Worm (Caenorhabditis elegans) whole organism, late embryonic: ENCODE results near the gene mnm-2.

Experiments used
- C08G9.2 ChIP-seq: sonication (generic microtip); optimal IDR thresholded peaks from 2 replicates; lab custom pipeline; 2016; ENCODE audit warnings: mild to moderate bottlenecking, missing genetic modification characterization, moderate library complexity, missing compliant biosample characterization
- K09A11.1 ChIP-seq: sonication (generic microtip); optimal IDR thresholded peaks from 2 replicates; lab custom pipeline; 2017; ENCODE audit warnings: antibody characterized with exemption, mild to moderate bottlenecking, missing genetic modification characterization, missing compliant biosample characterization; ENCODE audit not compliant: insufficient read depth
- T23F11.4 ChIP-seq: fragments of 200-800 bp; sonication (Bioruptor generic); optimal IDR thresholded peaks from 2 replicates; lab custom pipeline; 2018; ENCODE audit warnings: mild to moderate bottlenecking, missing genetic modification characterization, missing compliant biosample characterization
- Y22D7AL.16 ChIP-seq: sonication (generic microtip); optimal IDR thresholded peaks from 2 replicates; lab custom pipeline; 2016; ENCODE audit warnings: missing genetic modification characterization, missing compliant biosample characterization
- ahr-1 ChIP-seq: sonication (generic microtip); optimal IDR thresholded peaks from 2 replicates; lab custom pipeline; 2016; ENCODE audit warnings: missing genetic modification characterization, missing compliant biosample characterization
- ama-1 ChIP-seq: fragments of 150-350 bp; optimal IDR thresholded peaks from 2 replicates; lab custom pipeline; 2014
- ceh-18 ChIP-seq: sonication (generic microtip); optimal IDR thresholded peaks from 2 replicates; lab custom pipeline; 2016; ENCODE audit warnings: missing genetic modification characterization, missing compliant biosample characterization
- ceh-22 ChIP-seq: sonication (generic microtip); optimal IDR thresholded peaks from 2 replicates; lab custom pipeline; 2017; ENCODE audit warnings: missing biosample characterization, missing genetic modification characterization
- ceh-30 ChIP-seq: fragments of 150-350 bp; optimal IDR thresholded peaks from 2 replicates; lab custom pipeline; 2014; ENCODE audit warnings: missing biosample characterization, missing genetic modification characterization
- ceh-31 ChIP-seq: sonication (generic microtip); optimal IDR thresholded peaks from 2 replicates; lab custom pipeline; 2016; ENCODE audit warnings: missing genetic modification characterization, missing compliant biosample characterization
- ceh-34 ChIP-seq: sonication (generic microtip); optimal IDR thresholded peaks from 2 replicates; lab custom pipeline; 2016; ENCODE audit warnings: mild to moderate bottlenecking, missing genetic modification characterization, missing compliant biosample characterization
- ceh-48 ChIP-seq: sonication (generic microtip); optimal IDR thresholded peaks from 2 replicates; lab custom pipeline; 2016; ENCODE audit warnings: missing genetic modification characterization, inconsistent platforms, missing compliant biosample characterization
- elt-2 ChIP-seq: sonication (generic microtip); optimal IDR thresholded peaks from 2 replicates; lab custom pipeline; 2016; ENCODE audit warnings: missing genetic modification reagents, missing genetic modification characterization, missing compliant biosample characterization
- elt-4 ChIP-seq: sonication (generic microtip); optimal IDR thresholded peaks from 2 replicates; lab custom pipeline; 2016; ENCODE audit warnings: missing genetic modification characterization, missing compliant biosample characterization
- ets-4 ChIP-seq: sonication (generic microtip); optimal IDR thresholded peaks from 2 replicates; lab custom pipeline; 2016; ENCODE audit warnings: missing genetic modification characterization, missing compliant biosample characterization
- gmeb-2 ChIP-seq: sonication (generic microtip); optimal IDR thresholded peaks from 2 replicates; lab custom pipeline; 2016; ENCODE audit warnings: missing genetic modification characterization, inconsistent platforms, missing compliant biosample characterization
- hlh-13 ChIP-seq: fragments of 200-800 bp; sonication (Bioruptor generic); optimal IDR thresholded peaks from 2 replicates; lab custom pipeline; 2018; ENCODE audit warnings: mild to moderate bottlenecking, missing genetic modification characterization, missing compliant biosample characterization
- hlh-15 ChIP-seq: sonication (generic microtip); optimal IDR thresholded peaks from 2 replicates; lab custom pipeline; 2016; ENCODE audit warnings: missing genetic modification characterization, missing compliant biosample characterization
- hlh-6 ChIP-seq: sonication (generic microtip); optimal IDR thresholded peaks from 2 replicates; lab custom pipeline; 2016; ENCODE audit warnings: missing genotype, missing genetic modification characterization, missing compliant biosample characterization
- hlh-8 ChIP-seq: sonication (generic microtip); optimal IDR thresholded peaks from 2 replicates; lab custom pipeline; 2016; ENCODE audit warnings: missing genotype, missing genetic modification characterization, missing compliant biosample characterization
- madf-2 ChIP-seq: sonication (generic microtip); optimal IDR thresholded peaks from 2 replicates; lab custom pipeline; 2017; ENCODE audit warnings: missing genetic modification characterization, missing compliant biosample characterization
- nfya-1 ChIP-seq: sonication (generic microtip); optimal IDR thresholded peaks from 2 replicates; lab custom pipeline; 2017; ENCODE audit warnings: missing genetic modification characterization, mild to moderate bottlenecking, missing compliant biosample characterization, antibody characterized with exemption, moderate library complexity
- nhr-11 ChIP-seq: fragments of 150-350 bp; optimal IDR thresholded peaks from 2 replicates; lab custom pipeline; 2014; ENCODE audit warnings: missing biosample characterization, missing genetic modification characterization
- nhr-232 ChIP-seq: sonication (generic microtip); optimal IDR thresholded peaks from 2 replicates; lab custom pipeline; 2016; ENCODE audit warnings: missing genetic modification characterization, missing compliant biosample characterization
- pat-9 ChIP-seq: fragments of 200-800 bp; sonication (Bioruptor generic); optimal IDR thresholded peaks from 2 replicates; lab custom pipeline; 2018; ENCODE audit warnings: mild to moderate bottlenecking, missing genetic modification characterization, moderate library complexity, missing compliant biosample characterization
- pha-2 ChIP-seq: sonication (generic microtip); optimal IDR thresholded peaks from 2 replicates; lab custom pipeline; 2017; ENCODE audit warnings: mild to moderate bottlenecking, missing genetic modification characterization, missing compliant biosample characterization
- pha-4 ChIP-seq: fragments of 150-350 bp; optimal IDR thresholded peaks from 2 replicates; lab custom pipeline; 2018; ENCODE audit warnings: missing biosample characterization, missing genetic modification reagents, missing genetic modification characterization
- pros-1 ChIP-seq: fragments of 150-350 bp; optimal IDR thresholded peaks from 2 replicates; lab custom pipeline; 2014; ENCODE audit warnings: missing biosample characterization, missing genetic modification reagents, missing genetic modification characterization
- ref-2 ChIP-seq: sonication (generic microtip); optimal IDR thresholded peaks from 2 replicates; lab custom pipeline; 2016; ENCODE audit warnings: missing genetic modification characterization, missing compliant biosample characterization
- sox-2 ChIP-seq: fragments of 200-800 bp; sonication (Bioruptor generic); IDR thresholded peaks from 2 replicates; pipeline ENCODE4 v1.3.6; 2022; ENCODE audit warnings: missing genetic modification reagents, missing genetic modification characterization, missing compliant biosample characterization
- sox-4 ChIP-seq: sonication (generic microtip); optimal IDR thresholded peaks from 2 replicates; lab custom pipeline; 2017; ENCODE audit warnings: mild to moderate bottlenecking, missing genetic modification characterization, inconsistent platforms, missing compliant biosample characterization
- tbx-2 ChIP-seq: sonication (generic microtip); optimal IDR thresholded peaks from 2 replicates; lab custom pipeline; 2016; ENCODE audit warnings: missing genetic modification characterization, missing compliant biosample characterization
- unc-42 ChIP-seq: sonication (generic microtip); optimal IDR thresholded peaks from 2 replicates; lab custom pipeline; 2016; ENCODE audit warnings: missing genotype, missing genetic modification characterization, missing compliant biosample characterization
- unc-55 ChIP-seq: sonication (generic microtip); optimal IDR thresholded peaks from 2 replicates; lab custom pipeline; 2017; ENCODE audit warnings: missing biosample characterization, missing genetic modification reagents, missing genetic modification characterization
- unc-86 ChIP-seq: sonication (generic microtip); optimal IDR thresholded peaks from 2 replicates; lab custom pipeline; 2016; ENCODE audit warnings: missing genetic modification characterization, missing compliant biosample characterization
- zip-5 ChIP-seq: sonication (generic microtip); optimal IDR thresholded peaks from 2 replicates; lab custom pipeline; 2016; ENCODE audit warnings: missing genetic modification characterization, missing compliant biosample characterization

Gene mnm-2

DNA sequence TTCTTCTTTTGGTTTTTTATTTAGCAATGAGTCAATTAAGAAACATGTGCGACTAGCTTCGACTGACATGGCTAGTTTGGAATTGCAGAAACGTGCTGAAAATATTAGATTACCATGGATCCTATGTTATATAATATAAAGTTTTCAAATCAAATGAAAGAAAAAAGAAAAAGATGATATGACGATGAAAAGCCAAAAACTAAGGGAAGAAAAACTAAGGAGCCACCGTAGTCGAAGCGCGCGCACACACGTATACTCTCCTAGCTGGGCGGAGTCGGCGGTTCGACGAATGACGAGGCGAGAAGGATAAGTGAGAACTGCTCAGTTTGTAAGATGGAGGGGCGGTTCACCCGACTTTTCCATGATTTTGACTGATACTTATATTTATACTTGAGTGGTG lies at the start of gene mnm-2:
TSS of gene mnm-2 (minus strand) at position 101 of the 400 bp plus-strand sequence.
- TF ChIP-seq pha-4 (tag; lab: Kevin White, UChicago) (no peak), pha-2 (tag; lab: Kevin White, UChicago) (no peak), elt-2 (no peak), ama-1 (lab: Kevin White, UChicago) (no peak), unc-55 (GFP tag; lab: Kevin White, UChicago) (no peak), hlh-13 (GFP tag; lab: Kevin White, UChicago) (no peak), elt-4 (no peak), ceh-30 (tag; lab: Kevin White, UChicago) (no peak), unc-42 (no peak), K09A11.1 (tag; lab: Kevin White, UChicago) (no peak), ets-4 (tag; lab: Kevin White, UChicago) (no peak), C08G9.2 (tag; lab: Kevin White, UChicago) (no peak), ahr-1 (no peak), unc-86 (no peak), ceh-18 (tag; lab: Kevin White, UChicago) (no peak), T23F11.4 (GFP tag; lab: Kevin White, UChicago) (no peak)

- TF ChIP-seq tbx-2 (no peak), sox-2 (GFP tag; lab: Robert Waterston, UW) (peak; percentile 77; the same call in 1 of the 2 replicates), ceh-31 (tag; lab: Kevin White, UChicago) (peak; percentile 16), Y22D7AL.16 (no peak)
Observed at ce11 chrX:7469907-7470306, 45.2 kb upstream of the mnm-2 start.

DNA sequence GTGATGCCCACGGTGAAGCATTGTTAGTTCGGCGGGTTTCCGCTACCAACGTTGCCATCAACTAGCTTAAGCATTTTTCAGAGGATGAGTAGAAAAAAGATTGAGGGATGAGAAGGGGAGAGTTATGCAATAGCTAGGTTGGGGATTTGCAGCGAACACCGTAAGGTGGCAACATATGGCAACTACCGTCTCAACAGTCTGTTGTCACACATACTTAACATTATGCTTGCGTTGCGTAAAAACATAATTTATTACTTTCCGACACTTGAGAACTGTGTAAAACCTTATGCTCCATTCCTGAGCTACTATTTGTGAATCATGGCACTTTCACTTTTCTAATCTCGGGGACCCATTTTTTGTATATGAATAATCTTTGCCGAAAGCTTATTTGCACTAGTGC lies 42.0 kb upstream of the mnm-2 start:
- TF ChIP-seq ahr-1 (no peak), sox-4 (tag; lab: Kevin White, UChicago) (no peak), nhr-232 (tag; lab: Kevin White, UChicago) (no peak), elt-2 (no peak), ceh-31 (tag; lab: Kevin White, UChicago) (no peak), nhr-11 (tag; lab: Kevin White, UChicago) (no peak), ceh-22 (tag; lab: Kevin White, UChicago) (no peak), ceh-18 (tag; lab: Kevin White, UChicago) (no peak)

- TF ChIP-seq pha-4 (tag; lab: Kevin White, UChicago), result no peak
- no peak for TF ChIP-seq hlh-15 (tag; lab: Kevin White, UChicago)
- TF ChIP-seq nfya-1 (tag; lab: Kevin White, UChicago), result peak; percentile 47
- no peak for TF ChIP-seq ceh-48
- no peak for TF ChIP-seq pros-1 (tag; lab: Kevin White, UChicago)
- TF ChIP-seq ceh-34 (tag; lab: Kevin White, UChicago), result peak; percentile 48
Observed at ce11 chrX:7464389-7464788, 39.7 kb upstream of the mnm-2 start.

ce11 chrX:7463637-7464036 lies 38.9 kb upstream of the mnm-2 start, which contains the start of gene sox-2:
sox-2 (minus strand) TSS chrX:7463736.
- TF ChIP-seq ceh-31 (tag; lab: Kevin White, UChicago), result peak; percentile 51
- no peak for TF ChIP-seq hlh-8 (tag; lab: Kevin White, UChicago)
- peak; percentile 69 for TF ChIP-seq sox-2 (GFP tag; lab: Robert Waterston, UW)
- peak; percentile 4 for TF ChIP-seq ref-2 (tag; lab: Kevin White, UChicago)

- TF ChIP-seq nfya-1 (tag; lab: Kevin White, UChicago) (peak; percentile 93), ref-2 (tag; lab: Kevin White, UChicago) (peak; percentile 47), ceh-22 (tag; lab: Kevin White, UChicago) (no peak), madf-2 (tag; lab: Kevin White, UChicago) (no peak), ceh-34 (tag; lab: Kevin White, UChicago) (peak; percentile 2), hlh-6 (tag; lab: Kevin White, UChicago) (peak; percentile 19), pat-9 (tag; lab: Kevin White, UChicago) (no peak), gmeb-2 (tag; lab: Kevin White, UChicago) (no peak), zip-5 (tag; lab: Kevin White, UChicago) (no peak), ceh-31 (tag; lab: Kevin White, UChicago) (peak; percentile 67), nhr-11 (tag; lab: Kevin White, UChicago) (no peak)
Observed at ce11 chrX:7460516-7460915, 35.8 kb upstream of the mnm-2 start.
